Worm (Caenorhabditis elegans): ENCODE results near the gene fat-5.
A peak's percentile ranks its signal among the peaks of the same experiment; 100 is the strongest.

The fat-5 gene

ce11 chrV:17722553-17722952 is 2.3 kb upstream of the fat-5 start:
- no peak for TF ChIP-seq tbx-2 (tag; optimal IDR thresholded peaks at IDR 0.05)
- no peak for TF ChIP-seq unc-42 (tag; optimal IDR thresholded peaks at IDR 0.05)
- TF ChIP-seq gmeb-2 (tag; optimal IDR thresholded peaks at IDR 0.05), result no peak
- TF ChIP-seq hlh-8 (tag; optimal IDR thresholded peaks at IDR 0.05), result no peak
- TF ChIP-seq sdc-2 (tag; optimal IDR thresholded peaks at IDR 0.05), result no peak
- TF ChIP-seq ceh-6 (GFP tag; optimal IDR thresholded peaks at IDR 0.05), result no peak
- TF ChIP-seq unc-3 (GFP tag; conservative IDR thresholded peaks at IDR 0.05), result no peak
- TF ChIP-seq unc-3 (tag; optimal IDR thresholded peaks at IDR 0.05), result no peak
- TF ChIP-seq Y22D7AL.16 (tag; optimal IDR thresholded peaks at IDR 0.05), result no peak
- no peak for TF ChIP-seq ceh-18 (tag; optimal IDR thresholded peaks at IDR 0.05)
- TF ChIP-seq pha-2 (tag; optimal IDR thresholded peaks at IDR 0.05), result no peak
- TF ChIP-seq pat-9 (tag; optimal IDR thresholded peaks at IDR 0.05), result no peak
- no peak for TF ChIP-seq C38D4.7 (GFP tag; optimal IDR thresholded peaks at IDR 0.05)
- TF ChIP-seq nhr-232 (tag; optimal IDR thresholded peaks at IDR 0.05), result no peak
- TF ChIP-seq lim-6 (tag; optimal IDR thresholded peaks at IDR 0.05), result no peak
- TF ChIP-seq ama-1 (optimal IDR thresholded peaks at IDR 0.05), result no peak

ce11 chrV:17723142-17723781 is 1.5 kb upstream of the fat-5 start:
- TF ChIP-seq dmd-4 (tag; optimal IDR thresholded peaks at IDR 0.05; ENCODE audit: borderline replicate concordance), result no peak
- TF ChIP-seq elt-2 (tag; optimal IDR thresholded peaks at IDR 0.05), result peak; percentile 18
- TF ChIP-seq hlh-6 (tag; optimal IDR thresholded peaks at IDR 0.05), result no peak

DNA sequence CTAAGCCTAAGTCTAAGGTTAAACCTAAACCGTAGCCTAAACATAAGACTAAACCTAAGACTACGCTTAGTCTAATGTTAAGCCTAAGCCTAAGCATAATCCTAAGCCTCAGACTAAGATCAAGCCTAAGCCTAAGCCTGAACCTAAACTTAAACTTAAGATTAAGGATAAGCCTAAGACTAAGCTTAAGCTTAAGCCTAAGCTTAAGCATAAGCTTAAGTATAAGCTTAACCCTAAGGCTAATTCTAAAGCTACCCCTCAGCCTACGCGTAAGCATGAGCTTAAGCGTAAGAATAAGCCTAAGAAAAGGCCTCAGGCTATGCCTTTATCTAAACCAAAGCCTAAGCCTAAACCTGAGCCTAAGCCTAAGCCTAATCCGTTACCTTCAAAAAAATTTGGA is 3.5 kb downstream of the fat-5 start:
- TF ChIP-seq dve-1 (tag; optimal IDR thresholded peaks at IDR 0.05), result peak; percentile 84
- no peak for TF ChIP-seq hlh-8 (tag; optimal IDR thresholded peaks at IDR 0.05)

DNA sequence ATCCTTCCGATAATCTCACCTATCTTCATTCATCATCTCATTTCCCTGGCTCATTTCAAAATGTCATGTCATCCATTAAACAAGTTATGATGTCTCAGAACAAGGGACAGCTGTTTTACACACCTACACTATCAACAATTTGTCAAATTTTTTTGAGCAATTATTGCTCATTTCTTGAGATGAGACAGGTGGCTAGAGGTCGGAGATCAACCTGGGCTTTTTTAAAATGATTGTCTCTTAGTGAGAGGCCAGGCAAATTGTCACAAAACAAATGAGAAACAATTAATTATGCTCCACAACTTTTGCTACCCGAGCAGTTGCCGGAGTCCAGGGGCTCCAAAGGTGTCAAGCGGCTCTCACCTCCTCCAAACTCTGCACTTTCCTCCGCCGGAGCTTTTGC is 4.0 kb downstream of the fat-5 start:
- TF ChIP-seq unc-86 (tag; optimal IDR thresholded peaks at IDR 0.05) (no peak), unc-55 (GFP tag; optimal IDR thresholded peaks at IDR 0.05) (peak; percentile 75), ceh-18 (tag; optimal IDR thresholded peaks at IDR 0.05) (peak; percentile 29)

ce11 chrV:17732516-17732915 is 7.7 kb downstream of the fat-5 start, which contains the start of gene twk-42:
Gene twk-42 (minus strand): TSS chrV:17732616.
- TF ChIP-seq sdc-2 (tag; optimal IDR thresholded peaks at IDR 0.05) (no peak), ceh-18 (tag; optimal IDR thresholded peaks at IDR 0.05) (no peak), nhr-11 (tag; optimal IDR thresholded peaks at IDR 0.05) (no peak), ceh-6 (GFP tag; optimal IDR thresholded peaks at IDR 0.05) (no peak), ceh-31 (tag; optimal IDR thresholded peaks at IDR 0.05) (no peak), pros-1 (tag; optimal IDR thresholded peaks at IDR 0.05) (no peak), gmeb-2 (tag; optimal IDR thresholded peaks at IDR 0.05) (no peak), C08G9.2 (tag; optimal IDR thresholded peaks at IDR 0.05) (no peak), hlh-8 (tag; optimal IDR thresholded peaks at IDR 0.05) (no peak), odd-2 (tag; optimal IDR thresholded peaks at IDR 0.05) (no peak), ceh-9 (tag; optimal IDR thresholded peaks at IDR 0.05) (no peak), unc-86 (tag; optimal IDR thresholded peaks at IDR 0.05) (no peak), ceh-48 (tag; optimal IDR thresholded peaks at IDR 0.05) (no peak), pat-9 (tag; optimal IDR thresholded peaks at IDR 0.05) (no peak), lin-11 (tag; optimal IDR thresholded peaks at IDR 0.05) (no peak), syd-9 (tag; optimal IDR thresholded peaks at IDR 0.05) (no peak), madf-2 (tag; optimal IDR thresholded peaks at IDR 0.05) (no peak), ceh-30 (tag; optimal IDR thresholded peaks at IDR 0.05) (no peak), pqm-1 (tag; optimal IDR thresholded peaks at IDR 0.05) (no peak)

All from whole organism, late embryonic.